Worm (Caenorhabditis elegans): ENCODE measurements around the gene dnc-3.

dnc-3 gene

DNA sequence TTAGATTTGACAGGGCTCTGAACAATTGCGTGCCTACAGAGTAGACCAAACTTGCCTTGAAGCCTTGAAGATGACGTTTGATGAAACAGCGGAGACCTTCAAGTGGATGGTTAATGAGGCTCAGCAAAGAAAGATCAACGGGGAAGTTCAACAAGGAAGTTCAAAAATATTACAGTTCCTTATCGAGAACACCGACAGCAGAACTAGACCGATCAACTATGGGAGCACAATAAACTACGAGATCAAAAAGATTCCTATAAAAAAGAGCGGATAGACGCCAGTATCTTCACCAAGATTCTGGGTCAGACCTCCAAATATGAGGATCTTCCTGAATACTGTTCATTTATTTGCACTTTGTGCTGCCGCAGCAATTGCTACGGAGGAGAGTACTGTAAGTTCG lies 26.2 kb downstream of the dnc-3 start, which contains the start of gene clec-134:
clec-134 (plus strand) TSS at position 301 of the 400 bp plus-strand sequence.
- TF ChIP-seq lin-15B (tag; optimal IDR thresholded peaks at IDR 0.05) (no peak), mml-1 (tag; optimal IDR thresholded peaks at IDR 0.05) (no peak), elt-3 (tag; optimal IDR thresholded peaks at IDR 0.05) (no peak), nhr-43 (tag; optimal IDR thresholded peaks at IDR 0.05; ENCODE audit: poor library complexity, severe bottlenecking) (no peak), ceh-16 (tag; optimal IDR thresholded peaks at IDR 0.05) (no peak), elt-1 (tag; optimal IDR thresholded peaks at IDR 0.05) (no peak), fkh-2 (tag; optimal IDR thresholded peaks at IDR 0.05) (no peak), nhr-11 (tag; optimal IDR thresholded peaks at IDR 0.05) (no peak), egl-5 (tag; optimal IDR thresholded peaks at IDR 0.05) (no peak), ceh-28 (tag; optimal IDR thresholded peaks at IDR 0.05) (no peak), R02D3.7 (tag; optimal IDR thresholded peaks at IDR 0.05) (no peak), snpc-4 (tag; optimal IDR thresholded peaks at IDR 0.05) (no peak), sea-2 (GFP tag; optimal IDR thresholded peaks at IDR 0.05) (no peak), hmg-11 (tag; optimal IDR thresholded peaks at IDR 0.05) (no peak), nhr-12 (tag; optimal IDR thresholded peaks at IDR 0.05) (no peak), pha-4 (tag; optimal IDR thresholded peaks at IDR 0.05) (no peak), daf-12 (tag; optimal IDR thresholded peaks at IDR 0.05) (no peak), nhr-25 (tag; optimal IDR thresholded peaks at IDR 0.05) (no peak)

DNA sequence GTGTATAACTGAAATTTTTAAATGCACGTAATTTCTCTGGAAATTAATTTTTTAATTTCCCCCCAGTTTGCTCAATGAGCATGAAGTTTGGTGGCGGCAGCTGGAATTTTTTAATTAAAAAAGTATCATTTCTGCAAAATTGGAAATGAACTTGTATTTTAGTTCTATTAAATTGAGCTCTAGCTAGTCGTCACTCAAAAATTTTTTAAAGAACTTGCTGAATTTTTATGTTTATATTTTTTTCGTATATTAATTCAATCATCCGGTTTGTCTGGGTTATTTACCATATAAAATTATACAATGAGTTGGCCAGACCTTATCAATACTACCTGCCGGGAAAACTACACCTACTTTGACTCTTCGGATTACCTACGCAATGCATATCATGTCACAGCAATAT lies 28.2 kb downstream of the dnc-3 start, which contains the start of gene srh-59:
srh-59 (plus strand) TSS at position 301 of the 400 bp plus-strand sequence.
- TF ChIP-seq snpc-4 (tag; optimal IDR thresholded peaks at IDR 0.05) (no peak), ZK546.5 (tag; optimal IDR thresholded peaks at IDR 0.05) (no peak), nhr-25 (tag; optimal IDR thresholded peaks at IDR 0.05) (no peak), fkh-10 (GFP tag; optimal IDR thresholded peaks at IDR 0.05) (no peak), aly-2 (tag; optimal IDR thresholded peaks at IDR 0.05) (no peak), hmg-11 (tag; optimal IDR thresholded peaks at IDR 0.05) (no peak), fkh-2 (tag; optimal IDR thresholded peaks at IDR 0.05) (no peak), lsy-12 (tag; optimal IDR thresholded peaks at IDR 0.05) (no peak), elt-1 (tag; optimal IDR thresholded peaks at IDR 0.05) (no peak)

DNA sequence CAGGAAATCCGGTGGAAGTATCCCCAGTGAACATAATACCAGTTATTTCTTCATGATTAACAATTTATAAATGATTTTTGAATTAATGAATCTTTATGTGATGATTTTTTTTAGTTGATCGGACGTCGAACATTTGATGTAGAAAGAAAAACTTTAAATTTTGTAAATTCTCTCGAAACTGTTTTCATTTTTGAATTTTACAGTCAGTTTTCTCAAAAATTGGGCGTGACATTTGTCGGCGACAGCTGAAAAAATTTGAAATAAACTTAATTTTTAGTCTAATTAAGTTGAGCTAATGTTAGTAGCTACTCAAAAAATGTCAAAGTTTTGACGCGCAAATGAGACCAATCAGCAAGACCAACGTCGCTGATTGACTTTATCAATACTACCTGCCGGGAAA lies 29.9 kb downstream of the dnc-3 start, which contains the start of gene srh-60:
srh-60 (plus strand) TSS at position 301 of the 400 bp plus-strand sequence.
- TF ChIP-seq ztf-4 (tag; optimal IDR thresholded peaks at IDR 0.05) (no peak), egl-27 (tag; optimal IDR thresholded peaks at IDR 0.05) (no peak), tbx-2 (tag; optimal IDR thresholded peaks at IDR 0.05) (no peak), fos-1 (tag; optimal IDR thresholded peaks at IDR 0.05) (no peak), lin-15B (tag; optimal IDR thresholded peaks at IDR 0.05) (no peak), skn-1 (tag; optimal IDR thresholded peaks at IDR 0.05) (no peak), fkh-10 (GFP tag; optimal IDR thresholded peaks at IDR 0.05) (no peak), fkh-2 (tag; optimal IDR thresholded peaks at IDR 0.05) (no peak), snpc-4 (tag; optimal IDR thresholded peaks at IDR 0.05) (no peak)

DNA sequence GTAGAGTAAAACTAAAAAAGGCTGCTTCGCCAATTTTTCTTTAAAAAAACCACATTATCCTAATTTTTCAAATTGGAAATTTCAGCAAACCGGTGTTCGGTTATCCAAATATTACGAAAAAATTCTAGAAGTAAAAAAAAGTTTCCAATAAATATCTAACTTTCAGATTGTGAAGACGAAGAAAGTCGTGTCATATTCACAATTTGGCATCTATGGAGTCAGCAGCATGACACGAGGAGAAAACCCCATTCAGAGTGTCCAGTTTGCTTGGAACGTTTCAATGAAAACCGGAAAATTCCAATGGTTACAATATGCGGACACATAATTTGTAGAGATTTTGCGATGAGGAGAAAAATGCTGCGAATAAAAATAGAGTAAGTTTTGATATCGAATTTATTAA lies 41.8 kb downstream of the dnc-3 start, which contains the start of gene Y49F6A.12:
Y49F6A.12 (plus strand) TSS at position 301 of the 400 bp plus-strand sequence.
- TF ChIP-seq tbx-2 (tag; optimal IDR thresholded peaks at IDR 0.05), result no peak

DNA sequence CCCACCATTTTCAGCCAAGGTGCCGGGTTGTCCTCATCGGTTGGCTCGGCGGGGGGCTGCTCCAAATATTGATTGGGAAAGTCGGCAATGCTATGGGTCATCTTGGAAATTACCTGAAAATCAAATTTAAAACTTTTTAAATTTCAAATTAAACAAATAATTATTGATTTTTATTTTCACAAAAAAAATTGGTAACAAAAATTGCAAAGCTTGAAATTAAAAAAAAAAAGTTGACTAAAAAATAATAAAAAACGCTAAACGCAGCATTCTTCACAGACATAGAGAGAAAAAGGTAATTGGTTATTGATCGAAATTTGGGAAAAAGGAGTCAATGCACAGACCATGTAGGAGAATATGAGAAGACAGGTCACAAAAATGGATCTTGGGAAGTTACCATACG lies 45.2 kb downstream of the dnc-3 start, which contains the start of gene Y49F6A.11:
Y49F6A.11 (minus strand) TSS at position 101 of the 400 bp plus-strand sequence.
- TF ChIP-seq daf-12 (tag; optimal IDR thresholded peaks at IDR 0.05) (no peak), fos-1 (tag; optimal IDR thresholded peaks at IDR 0.05) (no peak), mml-1 (tag; optimal IDR thresholded peaks at IDR 0.05) (no peak), zag-1 (tag; optimal IDR thresholded peaks at IDR 0.05) (no peak), egl-5 (tag; optimal IDR thresholded peaks at IDR 0.05) (no peak), ceh-16 (tag; optimal IDR thresholded peaks at IDR 0.05) (no peak), lsy-12 (tag; optimal IDR thresholded peaks at IDR 0.05) (no peak), tbx-2 (tag; optimal IDR thresholded peaks at IDR 0.05) (no peak), ama-1 (optimal IDR thresholded peaks at IDR 0.05) (no peak)

Data from whole organism, L3 larva.